Worm (Caenorhabditis elegans) whole organism, late embryonic: Measurements from ENCODE around the gene ceh-49.

Experiments used
- C38D4.7 ChIP-seq: fragments of 200-800 bp; sonication (Bioruptor generic); optimal IDR thresholded peaks from 2 replicates; lab custom pipeline; 2018; ENCODE audit warnings: mild to moderate bottlenecking, missing genetic modification characterization, moderate library complexity, missing compliant biosample characterization
- F13H6.1 ChIP-seq: sonication (generic microtip); optimal IDR thresholded peaks from 2 replicates; lab custom pipeline; 2016; ENCODE audit warnings: missing genetic modification characterization, missing compliant biosample characterization
- ahr-1 ChIP-seq: sonication (generic microtip); optimal IDR thresholded peaks from 2 replicates; lab custom pipeline; 2016; ENCODE audit warnings: missing genetic modification characterization, missing compliant biosample characterization
- ama-1 ChIP-seq: fragments of 150-350 bp; optimal IDR thresholded peaks from 2 replicates; lab custom pipeline; 2014
- ceh-18 ChIP-seq: sonication (generic microtip); optimal IDR thresholded peaks from 2 replicates; lab custom pipeline; 2016; ENCODE audit warnings: missing genetic modification characterization, missing compliant biosample characterization
- ceh-22 ChIP-seq: sonication (generic microtip); optimal IDR thresholded peaks from 2 replicates; lab custom pipeline; 2017; ENCODE audit warnings: missing biosample characterization, missing genetic modification characterization
- ceh-30 ChIP-seq: fragments of 150-350 bp; optimal IDR thresholded peaks from 2 replicates; lab custom pipeline; 2014; ENCODE audit warnings: missing biosample characterization, missing genetic modification characterization
- ceh-31 ChIP-seq: sonication (generic microtip); optimal IDR thresholded peaks from 2 replicates; lab custom pipeline; 2016; ENCODE audit warnings: missing genetic modification characterization, missing compliant biosample characterization
- ceh-45 ChIP-seq: fragments of 200-800 bp; sonication (Bioruptor generic); IDR thresholded peaks from 2 replicates; pipeline ENCODE4 v1.3.6; 2022; ENCODE audit warnings: missing genetic modification reagents, missing genetic modification characterization, missing compliant biosample characterization
- ceh-48 ChIP-seq: sonication (generic microtip); optimal IDR thresholded peaks from 2 replicates; lab custom pipeline; 2016; ENCODE audit warnings: missing genetic modification characterization, inconsistent platforms, missing compliant biosample characterization
- ceh-6 ChIP-seq: fragments of 200-800 bp; sonication (Bioruptor generic); optimal IDR thresholded peaks from 2 replicates; lab custom pipeline; 2018; ENCODE audit warnings: mild to moderate bottlenecking, missing genetic modification characterization, missing compliant biosample characterization
- elt-2 ChIP-seq: sonication (generic microtip); optimal IDR thresholded peaks from 2 replicates; lab custom pipeline; 2016; ENCODE audit warnings: missing genetic modification reagents, missing genetic modification characterization, missing compliant biosample characterization
- ets-4 ChIP-seq: sonication (generic microtip); optimal IDR thresholded peaks from 2 replicates; lab custom pipeline; 2016; ENCODE audit warnings: missing genetic modification characterization, missing compliant biosample characterization
- eyg-1 ChIP-seq: sonication (generic microtip); optimal IDR thresholded peaks from 2 replicates; lab custom pipeline; 2016; ENCODE audit warnings: missing genotype, missing genetic modification characterization, missing compliant biosample characterization
- fax-1 ChIP-seq: sonication (generic microtip); optimal IDR thresholded peaks from 2 replicates; lab custom pipeline; 2016; ENCODE audit warnings: missing genotype, missing genetic modification characterization, missing compliant biosample characterization
- fkh-10 ChIP-seq: fragments of 150-350 bp; optimal IDR thresholded peaks from 2 replicates; lab custom pipeline; 2014; ENCODE audit warnings: missing biosample characterization, missing genetic modification reagents, missing genetic modification characterization
- gmeb-2 ChIP-seq: sonication (generic microtip); optimal IDR thresholded peaks from 2 replicates; lab custom pipeline; 2016; ENCODE audit warnings: missing genetic modification characterization, inconsistent platforms, missing compliant biosample characterization
- hlh-13 ChIP-seq: fragments of 200-800 bp; sonication (Bioruptor generic); optimal IDR thresholded peaks from 2 replicates; lab custom pipeline; 2018; ENCODE audit warnings: mild to moderate bottlenecking, missing genetic modification characterization, missing compliant biosample characterization
- hlh-15 ChIP-seq: sonication (generic microtip); optimal IDR thresholded peaks from 2 replicates; lab custom pipeline; 2016; ENCODE audit warnings: missing genetic modification characterization, missing compliant biosample characterization
- hlh-30 ChIP-seq: sonication (generic microtip); optimal IDR thresholded peaks from 2 replicates; lab custom pipeline; 2017; ENCODE audit warnings: antibody characterized with exemption, missing genetic modification characterization, missing compliant biosample characterization; ENCODE audit not compliant: insufficient read depth
- hlh-6 ChIP-seq: sonication (generic microtip); optimal IDR thresholded peaks from 2 replicates; lab custom pipeline; 2016; ENCODE audit warnings: missing genotype, missing genetic modification characterization, missing compliant biosample characterization
- lin-11 ChIP-seq: fragments of 200-800 bp; sonication (Bioruptor generic); optimal IDR thresholded peaks from 2 replicates; lab custom pipeline; 2018; ENCODE audit warnings: mild to moderate bottlenecking, missing genetic modification characterization, missing compliant biosample characterization
- nfya-1 ChIP-seq: sonication (generic microtip); optimal IDR thresholded peaks from 2 replicates; lab custom pipeline; 2017; ENCODE audit warnings: missing genetic modification characterization, mild to moderate bottlenecking, missing compliant biosample characterization, antibody characterized with exemption, moderate library complexity
- nhr-232 ChIP-seq: sonication (generic microtip); optimal IDR thresholded peaks from 2 replicates; lab custom pipeline; 2016; ENCODE audit warnings: missing genetic modification characterization, missing compliant biosample characterization
- odd-2 ChIP-seq: sonication (generic microtip); optimal IDR thresholded peaks from 2 replicates; lab custom pipeline; 2017; ENCODE audit warnings: antibody characterized with exemption, mild to moderate bottlenecking, missing genetic modification characterization, missing compliant biosample characterization
- pha-2 ChIP-seq: sonication (generic microtip); optimal IDR thresholded peaks from 2 replicates; lab custom pipeline; 2017; ENCODE audit warnings: mild to moderate bottlenecking, missing genetic modification characterization, missing compliant biosample characterization
- pqm-1 ChIP-seq: sonication (generic microtip); optimal IDR thresholded peaks from 2 replicates; lab custom pipeline; 2016; ENCODE audit warnings: missing genetic modification characterization, missing compliant biosample characterization
- pros-1 ChIP-seq: fragments of 150-350 bp; optimal IDR thresholded peaks from 2 replicates; lab custom pipeline; 2014; ENCODE audit warnings: missing biosample characterization, missing genetic modification reagents, missing genetic modification characterization
- ref-2 ChIP-seq: sonication (generic microtip); optimal IDR thresholded peaks from 2 replicates; lab custom pipeline; 2016; ENCODE audit warnings: missing genetic modification characterization, missing compliant biosample characterization
- sox-2 ChIP-seq: fragments of 200-800 bp; sonication (Bioruptor generic); IDR thresholded peaks from 2 replicates; pipeline ENCODE4 v1.3.6; 2022; ENCODE audit warnings: missing genetic modification reagents, missing genetic modification characterization, missing compliant biosample characterization
- sox-4 ChIP-seq: sonication (generic microtip); optimal IDR thresholded peaks from 2 replicates; lab custom pipeline; 2017; ENCODE audit warnings: mild to moderate bottlenecking, missing genetic modification characterization, inconsistent platforms, missing compliant biosample characterization
- syd-9 ChIP-seq: sonication (generic microtip); optimal IDR thresholded peaks from 2 replicates; lab custom pipeline; 2016; ENCODE audit warnings: mild to moderate bottlenecking, missing genetic modification characterization, moderate library complexity, missing compliant biosample characterization
- ttx-3 ChIP-seq: sonication (generic microtip); optimal IDR thresholded peaks from 2 replicates; lab custom pipeline; 2016; ENCODE audit warnings: missing genetic modification reagents, missing genetic modification characterization, missing compliant biosample characterization
- zip-5 ChIP-seq: sonication (generic microtip); optimal IDR thresholded peaks from 2 replicates; lab custom pipeline; 2016; ENCODE audit warnings: missing genetic modification characterization, missing compliant biosample characterization

The ceh-49 gene

ce11 chrV:6120156-6120879, at the start of gene ceh-49:
Gene ceh-49 (minus strand): TSS chrV:6120206.
- TF ChIP-seq pha-2: no peak
- no peak for TF ChIP-seq fkh-10 (GFP tag; lab: Kevin White, UChicago)
- TF ChIP-seq ahr-1: no peak
- no peak for TF ChIP-seq hlh-13 (GFP tag; lab: Kevin White, UChicago)
- no peak for TF ChIP-seq hlh-6 (tag; lab: Kevin White, UChicago)
- no peak for TF ChIP-seq ceh-45 (GFP tag; lab: Robert Waterston, UW)
- TF ChIP-seq C38D4.7 (GFP tag; lab: Kevin White, UChicago): no peak
- TF ChIP-seq sox-4: no peak
- TF ChIP-seq ref-2 (tag; lab: Kevin White, UChicago): no peak

ce11 chrV:6138167-6138566, 18.2 kb upstream of the ceh-49 start:
- TF ChIP-seq ceh-22 (tag; lab: Kevin White, UChicago) (no peak), sox-2 (GFP tag; lab: Robert Waterston, UW) (no peak), eyg-1 (tag; lab: Kevin White, UChicago) (no peak), pha-2 (no peak), ttx-3 (no peak), hlh-15 (tag; lab: Kevin White, UChicago) (no peak), ceh-6 (GFP tag; lab: Kevin White, UChicago) (no peak), syd-9 (tag; lab: Kevin White, UChicago) (no peak), nfya-1 (tag; lab: Kevin White, UChicago) (no peak), F13H6.1 (no peak), elt-2 (tag; lab: Kevin White, UChicago) (no peak), pqm-1 (tag; lab: Kevin White, UChicago) (no peak), pros-1 (tag; lab: Kevin White, UChicago) (no peak), odd-2 (tag; lab: Kevin White, UChicago) (no peak), hlh-30 (tag; lab: Kevin White, UChicago) (no peak)

ce11 chrV:6135428-6135827, 15.4 kb upstream of the ceh-49 start:
- no peak for TF ChIP-seq sox-2 (GFP tag; lab: Robert Waterston, UW)
- no peak for TF ChIP-seq ref-2 (tag; lab: Kevin White, UChicago)
- no peak for TF ChIP-seq gmeb-2 (tag; lab: Kevin White, UChicago)
- TF ChIP-seq ceh-30 (tag; lab: Kevin White, UChicago): no peak
- TF ChIP-seq hlh-6 (tag; lab: Kevin White, UChicago): no peak
- no peak for TF ChIP-seq F13H6.1
- TF ChIP-seq, all 69 proteins: peak for 0

- no peak for TF ChIP-seq eyg-1 (tag; lab: Kevin White, UChicago)
- no peak for TF ChIP-seq ceh-48 (tag; lab: Kevin White, UChicago)
- no peak for TF ChIP-seq fax-1 (tag; lab: Kevin White, UChicago)
- no peak for TF ChIP-seq pqm-1 (tag; lab: Kevin White, UChicago)
- TF ChIP-seq ets-4 (tag; lab: Kevin White, UChicago): no peak
Observed at ce11 chrV:6131100-6131499, 11.1 kb upstream of the ceh-49 start, which contains the start of gene exp-2. Gene exp-2 (plus strand): TSS chrV:6131400.

ce11 chrV:6128355-6128754, 8.3 kb upstream of the ceh-49 start:
- TF ChIP-seq ceh-18 (tag; lab: Kevin White, UChicago) (no peak), ceh-31 (tag; lab: Kevin White, UChicago) (no peak), ceh-22 (tag; lab: Kevin White, UChicago) (no peak), ama-1 (lab: Kevin White, UChicago) (no peak)

- no peak for TF ChIP-seq F13H6.1
- TF ChIP-seq ama-1 (lab: Kevin White, UChicago): no peak
- no peak for TF ChIP-seq lin-11
- no peak for TF ChIP-seq nhr-232 (tag; lab: Kevin White, UChicago)
- TF ChIP-seq gmeb-2 (tag; lab: Kevin White, UChicago): no peak
- TF ChIP-seq pha-2: no peak
- TF ChIP-seq ceh-48 (tag; lab: Kevin White, UChicago): no peak
- TF ChIP-seq zip-5: no peak
Observed at ce11 chrV:6121659-6122058, 1.7 kb upstream of the ceh-49 start.
